Worm (Caenorhabditis elegans) whole organism, L1 larva: ENCODE results near the gene spe-17.
A peak's percentile ranks its signal among the peaks of the same experiment; 100 is the strongest.

ENCODE experiments used
- C16A3.4 ChIP-seq: fragments of 150-350 bp; optimal IDR thresholded peaks from 2 replicates; lab custom pipeline; 2014; ENCODE audit warnings: missing biosample characterization, missing genetic modification characterization
- alr-1 ChIP-seq: fragments of 200-800 bp; sonication (Bioruptor generic); optimal IDR thresholded peaks from 2 replicates; lab custom pipeline; 2018; ENCODE audit warnings: borderline replicate concordance, mild to moderate bottlenecking, missing genetic modification characterization, missing compliant biosample characterization
- ceh-82 ChIP-seq, 3 experiments: fragments of 150-350 bp in 1 of 3; sonication (generic microtip) in 2 of 3; optimal IDR thresholded peaks; 2 replicates each; lab custom pipeline; 2014 to 2017; ENCODE audit warnings: missing biosample characterization in 3 of 3, missing genetic modification characterization in 3 of 3
- elt-2 ChIP-seq: sonication (generic microtip); optimal IDR thresholded peaks from 2 replicates; lab custom pipeline; 2016; ENCODE audit warnings: missing genetic modification characterization, mild to moderate bottlenecking, inconsistent platforms, missing compliant biosample characterization, missing genetic modification reagents
- fkh-8 ChIP-seq: sonication (generic microtip); optimal IDR thresholded peaks from 2 replicates; lab custom pipeline; 2016; ENCODE audit warnings: mild to moderate bottlenecking, missing genetic modification characterization, missing compliant biosample characterization
- lin-15B ChIP-seq: fragments of 150-350 bp; sonication (generic microtip); optimal IDR thresholded peaks from 3 replicates; lab custom pipeline; 2014; ENCODE audit warnings: missing biosample characterization, missing genetic modification characterization
- lsy-2 ChIP-seq, 2 experiments: fragments of 150-350 bp; optimal IDR thresholded peaks; 2 replicates each; lab custom pipeline; 2014; ENCODE audit warnings: missing biosample characterization in 2 of 2, missing genetic modification characterization in 2 of 2
- mdl-1 ChIP-seq, 2 experiments: fragments of 150-350 bp; optimal IDR thresholded peaks; 2 replicates each; lab custom pipeline; 2014 to 2017; ENCODE audit warnings: missing biosample characterization in 2 of 2, missing genetic modification characterization in 2 of 2, inconsistent platforms in 1 of 2
- nhr-71 ChIP-seq: sonication (generic microtip); optimal IDR thresholded peaks from 2 replicates; lab custom pipeline; 2016; ENCODE audit warnings: mild to moderate bottlenecking, missing genetic modification characterization, moderate library complexity, missing compliant biosample characterization
- nhr-90 ChIP-seq: sonication (generic microtip); optimal IDR thresholded peaks from 2 replicates; lab custom pipeline; 2016; ENCODE audit warnings: mild to moderate bottlenecking, missing genetic modification characterization, missing compliant biosample characterization; ENCODE audit not compliant: poor library complexity
- skn-1 ChIP-seq: fragments of 150-350 bp; optimal IDR thresholded peaks from 2 replicates; lab custom pipeline; 2014; ENCODE audit warnings: missing biosample characterization, missing genetic modification characterization
- zag-1 ChIP-seq: fragments of 150-350 bp; optimal IDR thresholded peaks from 2 replicates; lab custom pipeline; 2014; ENCODE audit warnings: missing biosample characterization, missing genetic modification characterization

DNA sequence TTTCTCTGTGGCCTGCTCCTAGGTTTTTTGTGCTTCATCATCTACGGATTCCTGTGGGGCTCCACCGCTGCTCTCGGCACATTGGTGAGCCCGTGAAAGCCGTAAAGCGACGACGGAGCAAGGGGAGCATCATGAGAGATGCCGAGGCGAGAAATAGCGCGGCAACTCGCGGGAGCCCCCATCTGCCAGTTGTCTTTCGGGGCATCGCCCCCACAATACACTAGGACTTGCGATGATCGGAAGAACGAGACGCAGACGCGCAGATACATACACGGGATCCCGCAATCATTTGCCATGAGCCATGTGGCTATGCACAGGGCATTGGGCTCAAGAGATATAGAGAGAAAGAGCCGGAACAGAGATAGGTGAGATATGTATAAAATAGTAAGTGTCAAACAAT is 2.8 kb upstream of the spe-17 start:
- TF ChIP-seq mdl-1 (tag; optimal IDR thresholded peaks at IDR 0.05; lab: Kevin White, UChicago), result peak in 1 of 2 experiments; percentile 35
- peak; percentile 77 for TF ChIP-seq nhr-71 (tag; lab: Kevin White, UChicago)
- TF ChIP-seq alr-1 (tag; lab: Kevin White, UChicago), result no peak
- no peak for TF ChIP-seq fkh-8 (tag; lab: Kevin White, UChicago)
- TF ChIP-seq ceh-82 (tag; optimal IDR thresholded peaks at IDR 0.05; lab: Kevin White, UChicago), result no peak
- no peak for TF ChIP-seq skn-1
- TF ChIP-seq elt-2 (tag; lab: Kevin White, UChicago), result no peak
- TF ChIP-seq zag-1 (tag; lab: Kevin White, UChicago), result no peak
- peak in 1 of 2 experiments; percentile 43 for TF ChIP-seq lsy-2 (tag; optimal IDR thresholded peaks at IDR 0.05; lab: Kevin White, UChicago)
- TF ChIP-seq lin-15B, result no peak
- no peak for TF ChIP-seq nhr-90 (tag; lab: Kevin White, UChicago)
- TF ChIP-seq C16A3.4 (tag; lab: Kevin White, UChicago), result no peak
